Fruit fly (Drosophila melanogaster) whole organism: ENCODE results near the gene CG17929.

ENCODE experiments used
- CG8478 ChIP-seq: fragments of >200 bp; optimal IDR thresholded peaks from 2 replicates; lab custom pipeline; 2018; ENCODE audit warnings: inconsistent platforms
- Dll ChIP-seq: fragments of >200 bp; optimal IDR thresholded peaks from 2 replicates; lab custom pipeline; 2017
- EcR ChIP-seq, 2 experiments: fragments of >200 bp; optimal IDR thresholded peaks; 2 replicates each; lab custom pipeline; 2017; ENCODE audit warnings: missing biosample characterization in 2 of 2, missing genetic modification characterization in 2 of 2, missing genetic modification reagents in 2 of 2
- pan ChIP-seq: fragments of >200 bp; optimal IDR thresholded peaks from 2 replicates; lab custom pipeline; 2017
- psq ChIP-seq: fragments of >200 bp; optimal IDR thresholded peaks from 2 replicates; lab custom pipeline; 2017
- usp ChIP-seq: fragments of >200 bp; optimal IDR thresholded peaks from 2 replicates; lab custom pipeline; 2017; ENCODE audit warnings: missing biosample characterization, missing genetic modification characterization, mixed read lengths

The CG17929 gene

DNA sequence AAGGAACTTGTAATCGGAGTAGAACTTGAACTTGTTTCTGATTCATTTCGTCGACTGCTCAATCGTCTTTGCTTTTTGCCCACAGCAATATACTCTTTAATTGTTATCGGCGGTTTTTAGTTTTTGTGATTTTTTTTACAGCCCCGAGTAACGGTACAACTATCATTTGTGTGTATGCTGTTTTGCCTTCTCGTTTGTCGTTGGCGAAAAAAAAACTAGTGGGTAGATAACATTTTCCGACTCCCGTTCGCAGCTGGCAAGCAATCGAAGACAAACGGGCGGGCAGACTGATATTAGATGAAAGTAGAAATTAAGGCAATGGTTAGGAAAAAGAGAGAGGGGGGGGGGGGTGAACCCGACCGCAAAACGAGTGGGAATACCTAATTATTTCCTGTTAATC lies 37.4 kb upstream of the CG17929 start:
- no peak for TF ChIP-seq Dll (lab: Kevin White, UChicago)

DNA sequence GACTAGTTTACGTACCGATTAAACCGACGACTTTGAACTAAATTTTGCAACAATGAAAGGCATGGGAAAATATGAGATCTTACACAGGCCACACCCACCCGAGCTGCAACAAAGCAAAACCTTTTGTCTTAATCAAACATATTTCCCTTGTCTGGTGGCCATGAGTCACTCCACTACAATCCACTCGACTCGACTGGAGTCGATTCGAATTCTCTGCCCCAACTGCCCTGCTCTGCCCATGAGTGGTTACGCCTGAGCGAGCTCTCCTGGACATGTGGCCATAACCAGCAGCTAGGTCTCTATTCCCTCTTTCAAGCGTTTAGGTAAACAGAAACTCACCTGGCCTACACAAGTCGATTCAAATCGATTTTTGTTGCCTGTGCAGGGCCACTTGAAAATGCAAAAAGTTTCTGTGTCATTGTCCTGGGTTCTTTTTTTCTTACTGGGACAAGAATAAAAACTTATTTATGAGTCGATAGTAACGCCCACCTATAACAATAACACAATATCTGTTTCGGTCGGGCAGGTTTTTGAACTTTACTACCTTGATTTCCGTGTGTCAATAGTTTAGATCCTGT lies 36.5 kb upstream of the CG17929 start:
- TF ChIP-seq Dll (lab: Kevin White, UChicago): no peak
- TF ChIP-seq pan (lab: Kevin White, UChicago): no peak
- no peak for TF ChIP-seq EcR (GFP tag; optimal IDR thresholded peaks at IDR 0.05; lab: Kevin White, UChicago)
- no peak for TF ChIP-seq psq (lab: Kevin White, UChicago)
- no peak for TF ChIP-seq usp (GFP tag; lab: Kevin White, UChicago)
- no peak for TF ChIP-seq CG8478 (lab: Kevin White, UChicago)

DNA sequence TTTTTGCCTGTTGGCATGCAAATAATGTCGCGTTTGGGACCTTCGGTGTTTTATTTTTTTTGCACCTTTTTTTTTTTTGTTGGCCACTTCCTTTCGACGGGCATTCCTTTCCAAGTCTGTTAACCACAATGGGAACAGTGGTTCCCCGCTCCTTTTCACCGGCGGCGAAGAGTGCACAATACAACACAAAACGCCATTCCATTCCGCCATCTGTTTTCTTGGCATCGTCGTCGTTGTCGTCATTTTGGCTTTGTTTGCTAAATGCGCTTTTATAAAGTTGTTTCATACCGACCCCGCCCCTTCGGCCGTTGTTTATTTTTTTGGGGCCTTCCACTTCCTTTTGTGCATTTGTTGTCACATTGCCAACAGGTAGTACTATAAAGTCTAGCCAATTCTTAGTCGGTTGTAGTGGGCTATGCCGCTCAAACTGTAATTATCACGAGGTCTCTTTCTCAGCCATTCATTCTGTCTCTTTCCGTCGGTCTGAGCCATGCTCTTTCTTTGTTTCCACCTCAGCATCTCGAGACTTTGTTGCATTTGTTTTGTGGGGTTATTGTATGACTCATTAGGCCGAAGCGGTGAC lies 35.0 kb upstream of the CG17929 start:
- TF ChIP-seq EcR (GFP tag; optimal IDR thresholded peaks at IDR 0.05; lab: Kevin White, UChicago) (peak in 1 of 2 experiments; percentile 36), pan (lab: Kevin White, UChicago) (no peak)

DNA sequence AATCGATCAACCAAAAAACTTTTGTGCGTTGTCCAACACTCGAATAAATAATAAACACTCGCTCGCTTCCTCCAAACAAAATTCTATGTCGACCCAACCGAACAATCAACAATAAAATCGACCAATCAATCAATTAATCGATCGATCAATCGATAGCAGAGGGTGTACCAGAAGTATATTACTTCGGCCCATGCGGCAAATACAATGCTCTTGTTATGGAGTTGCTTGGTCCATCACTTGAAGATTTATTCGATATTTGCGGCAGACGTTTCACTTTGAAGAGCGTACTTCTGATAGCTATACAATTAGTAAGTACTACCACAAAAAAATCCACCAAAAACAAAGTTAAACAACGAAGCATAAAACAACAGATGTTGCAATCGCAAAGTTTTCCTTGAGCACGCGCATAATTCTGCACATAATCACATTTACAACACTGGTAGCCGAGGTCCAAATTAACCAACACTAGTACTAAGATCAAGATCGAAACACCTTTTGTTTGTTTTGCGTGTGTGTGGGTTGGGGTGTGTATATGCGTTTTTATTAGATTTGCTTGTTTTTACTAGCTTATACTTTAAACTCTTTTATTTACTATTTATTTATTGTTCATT lies 29.7 kb upstream of the CG17929 start:
- no peak for TF ChIP-seq usp (GFP tag; lab: Kevin White, UChicago)
- TF ChIP-seq EcR (GFP tag; optimal IDR thresholded peaks at IDR 0.05; lab: Kevin White, UChicago): no peak
- no peak for TF ChIP-seq CG8478 (lab: Kevin White, UChicago)
- no peak for TF ChIP-seq Dll (lab: Kevin White, UChicago)
- no peak for TF ChIP-seq psq (lab: Kevin White, UChicago)
- no peak for TF ChIP-seq pan (lab: Kevin White, UChicago)

DNA sequence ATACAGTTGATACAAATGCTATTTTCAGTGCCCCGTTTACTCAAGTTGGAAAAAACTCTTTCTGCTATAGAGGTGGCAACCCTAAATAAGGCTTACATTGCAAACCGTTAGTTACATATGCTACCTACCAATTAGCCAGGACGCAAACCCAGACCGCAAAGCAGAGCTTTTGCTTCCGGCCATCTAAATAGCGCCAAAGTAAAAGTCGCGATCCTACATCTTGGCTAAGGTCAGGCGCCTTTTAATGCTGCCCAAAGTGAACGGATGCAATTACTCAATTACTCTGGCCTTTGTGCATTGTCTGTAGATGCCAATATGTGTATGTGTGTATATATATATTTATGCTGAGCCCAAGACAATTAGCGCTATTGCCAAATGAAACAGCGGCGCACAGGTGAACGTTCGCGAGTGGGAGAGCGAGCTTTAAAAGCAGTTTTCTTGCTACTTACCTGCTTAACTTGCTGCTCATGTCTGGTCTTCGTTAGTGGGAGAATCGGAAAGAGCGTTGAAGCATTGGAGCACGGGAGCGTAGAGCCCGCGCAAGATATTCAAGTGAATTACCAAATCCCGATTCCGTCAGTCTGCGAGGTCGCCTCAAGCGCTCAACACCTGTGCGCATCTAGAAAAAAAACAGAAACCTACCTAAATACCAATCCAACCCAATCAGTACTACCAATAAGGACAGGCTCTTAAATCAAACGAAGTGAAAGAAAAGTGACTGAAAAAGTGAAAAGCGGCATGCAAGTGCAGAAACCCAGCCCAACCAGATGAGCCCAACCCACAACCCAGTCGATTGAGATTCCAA lies 19.9 kb upstream of the CG17929 start, which contains the start of gene Zip89B:
Zip89B (plus strand) TSS at position 574 of the 805 bp plus-strand sequence.
- peak in 1 of 2 experiments; percentile 59 for TF ChIP-seq EcR (GFP tag; optimal IDR thresholded peaks at IDR 0.05; lab: Kevin White, UChicago)
- TF ChIP-seq psq (lab: Kevin White, UChicago): no peak

DNA sequence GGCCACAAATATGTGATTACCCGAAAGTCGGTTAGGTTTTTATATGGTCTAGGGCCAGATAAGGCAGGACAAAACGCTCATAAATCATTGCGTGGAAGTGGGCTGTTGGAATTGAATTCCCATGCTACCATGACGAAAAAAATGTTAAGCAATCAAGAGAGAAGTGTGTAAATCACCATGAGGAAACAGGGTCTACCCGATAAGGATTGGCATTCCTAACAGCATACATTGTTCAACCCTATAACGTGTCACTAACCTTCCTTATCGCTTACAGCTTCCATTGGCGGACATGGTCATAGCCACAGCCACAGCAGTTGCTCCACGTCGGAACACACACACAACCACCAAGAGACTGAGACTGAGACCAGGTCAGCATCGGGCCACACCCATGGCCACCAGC lies 17.2 kb upstream of the CG17929 start:
- no peak for TF ChIP-seq psq (lab: Kevin White, UChicago)
- no peak for TF ChIP-seq EcR (GFP tag; optimal IDR thresholded peaks at IDR 0.05; lab: Kevin White, UChicago)
- no peak for TF ChIP-seq pan (lab: Kevin White, UChicago)
- no peak for TF ChIP-seq CG8478 (lab: Kevin White, UChicago)
- no peak for TF ChIP-seq Dll (lab: Kevin White, UChicago)
- no peak for TF ChIP-seq usp (GFP tag; lab: Kevin White, UChicago)

DNA sequence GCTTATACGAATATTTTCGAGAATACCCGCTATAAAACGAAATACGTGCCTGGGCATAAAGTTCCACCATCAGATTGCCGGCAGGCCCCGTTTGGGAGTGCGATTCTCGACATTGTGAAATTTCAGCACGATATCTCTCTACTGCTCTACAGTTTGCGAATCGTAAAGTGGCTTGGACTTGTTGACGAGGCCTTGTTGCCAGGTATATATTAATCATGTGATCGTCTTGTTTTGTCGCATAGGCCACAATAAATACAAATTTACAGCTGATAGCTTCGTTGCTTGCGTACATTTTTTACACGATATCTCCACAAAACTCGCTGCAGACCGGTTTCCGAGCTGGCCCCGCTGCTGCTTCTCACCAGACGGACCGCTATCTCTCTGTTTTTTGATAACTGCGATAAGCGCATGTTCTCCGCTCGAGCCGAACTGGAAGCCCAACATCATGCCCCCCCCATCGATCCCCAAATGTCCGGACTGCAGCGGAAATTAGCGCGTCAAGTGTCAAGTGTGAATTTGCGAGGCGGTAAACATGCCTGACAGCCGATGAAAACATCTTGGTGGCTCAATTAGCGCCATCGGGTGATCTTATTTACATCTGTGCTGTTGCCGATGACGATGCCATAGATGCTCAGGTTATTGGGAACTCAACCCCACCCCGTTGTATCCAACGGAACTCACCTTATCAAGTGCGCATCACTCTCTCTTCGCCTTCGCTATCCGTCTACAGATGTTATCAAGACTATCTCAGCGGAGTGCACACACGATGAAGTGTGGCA lies 15.8 kb upstream of the CG17929 start:
- TF ChIP-seq CG8478 (lab: Kevin White, UChicago) (no peak), pan (lab: Kevin White, UChicago) (no peak), usp (GFP tag; lab: Kevin White, UChicago) (no peak)

DNA sequence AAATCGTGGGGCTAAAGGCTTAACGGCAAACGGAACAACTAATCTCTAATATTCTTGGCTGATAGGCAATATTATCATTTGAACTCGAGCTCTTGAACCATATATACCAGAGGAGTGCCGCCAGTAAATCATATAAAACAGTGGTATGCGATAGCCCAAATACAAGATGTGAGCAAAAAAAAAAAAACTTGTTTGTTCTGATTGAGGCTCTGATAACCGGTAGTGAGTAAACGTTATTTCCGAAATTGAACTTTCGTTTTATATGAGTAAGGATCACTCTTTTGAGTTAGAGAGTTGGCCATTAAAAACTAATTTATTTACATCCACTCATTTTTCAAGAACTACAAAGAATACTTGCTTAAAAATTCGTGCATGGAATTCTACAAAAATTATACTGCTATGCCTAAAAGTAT lies 15.2 kb upstream of the CG17929 start:
- no peak for TF ChIP-seq CG8478 (lab: Kevin White, UChicago)
- no peak for TF ChIP-seq EcR (GFP tag; optimal IDR thresholded peaks at IDR 0.05; lab: Kevin White, UChicago)
- TF ChIP-seq usp (GFP tag; lab: Kevin White, UChicago): no peak
- no peak for TF ChIP-seq psq (lab: Kevin White, UChicago)
- TF ChIP-seq pan (lab: Kevin White, UChicago): no peak
- no peak for TF ChIP-seq Dll (lab: Kevin White, UChicago)

DNA sequence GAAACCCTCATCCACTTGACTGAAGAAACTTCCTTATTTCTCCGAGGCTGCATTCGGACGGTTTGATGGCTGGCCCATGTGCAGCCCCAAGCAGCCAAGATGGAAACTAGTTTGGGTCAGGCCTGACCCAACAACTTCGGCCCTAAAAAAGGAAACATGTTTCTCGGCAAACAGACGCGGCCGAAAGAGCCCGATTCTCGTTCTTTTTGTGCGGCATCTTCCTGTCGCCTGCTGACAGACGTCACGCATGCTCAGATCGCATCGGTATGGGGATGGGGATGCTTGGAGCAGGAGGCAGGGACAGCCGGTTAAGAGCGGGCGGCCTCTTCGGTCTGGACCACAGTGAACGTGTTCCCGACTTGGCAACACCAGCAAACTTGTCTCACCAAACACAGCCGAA lies 8.5 kb upstream of the CG17929 start:
- TF ChIP-seq CG8478 (lab: Kevin White, UChicago): no peak
- no peak for TF ChIP-seq EcR (GFP tag; optimal IDR thresholded peaks at IDR 0.05; lab: Kevin White, UChicago)
- TF ChIP-seq usp (GFP tag; lab: Kevin White, UChicago): no peak
- TF ChIP-seq pan (lab: Kevin White, UChicago): no peak
- no peak for TF ChIP-seq Dll (lab: Kevin White, UChicago)
- no peak for TF ChIP-seq psq (lab: Kevin White, UChicago)

DNA sequence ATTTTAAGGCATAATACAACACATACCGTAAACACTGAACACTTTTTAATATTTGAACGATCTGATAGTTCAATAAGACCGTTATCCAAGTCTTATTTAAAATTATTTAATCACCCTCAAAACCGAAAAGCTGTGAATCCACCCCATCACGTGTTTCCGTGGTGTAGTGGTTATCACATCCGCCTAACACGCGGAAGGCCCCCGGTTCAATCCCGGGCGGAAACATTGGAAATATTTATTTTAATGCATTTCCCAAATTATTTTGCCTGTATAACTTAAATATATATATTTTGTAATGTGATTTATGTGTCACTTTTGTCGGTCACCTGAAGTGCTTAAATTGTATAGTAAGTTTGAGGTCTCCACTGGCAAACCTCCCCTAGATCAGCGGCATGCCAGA lies 3.8 kb upstream of the CG17929 start, which contains the start of gene CG44044:
CG44044 (plus strand) TSS at position 301 of the 400 bp plus-strand sequence.
- no peak for TF ChIP-seq pan (lab: Kevin White, UChicago)
- no peak for TF ChIP-seq Dll (lab: Kevin White, UChicago)
- no peak for TF ChIP-seq EcR (GFP tag; optimal IDR thresholded peaks at IDR 0.05; lab: Kevin White, UChicago)

DNA sequence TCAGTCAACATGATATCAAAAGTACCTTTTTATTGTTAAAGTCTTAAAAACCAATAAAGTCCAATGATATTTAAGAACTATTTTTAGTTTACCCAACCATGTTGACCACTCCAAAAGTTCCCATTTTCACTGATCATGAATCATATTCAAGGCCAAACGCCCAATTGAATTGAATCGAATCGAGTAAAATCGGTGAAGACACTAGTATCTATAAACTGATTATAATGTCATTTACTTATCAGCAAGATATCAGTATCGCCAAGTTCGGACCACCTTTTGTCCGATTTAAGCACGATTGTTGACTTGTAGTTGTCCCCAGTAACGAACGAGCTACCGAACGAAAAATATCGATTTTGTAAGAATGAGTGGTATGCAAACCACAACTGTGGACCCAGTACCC lies 2.2 kb upstream of the CG17929 start, which contains the start of gene CG6901:
CG6901 (plus strand) TSS at position 323 of the 400 bp plus-strand sequence.
- no peak for TF ChIP-seq psq (lab: Kevin White, UChicago)
- no peak for TF ChIP-seq CG8478 (lab: Kevin White, UChicago)
- TF ChIP-seq EcR (GFP tag; optimal IDR thresholded peaks at IDR 0.05; lab: Kevin White, UChicago): no peak
- TF ChIP-seq Dll (lab: Kevin White, UChicago): no peak
- no peak for TF ChIP-seq usp (GFP tag; lab: Kevin White, UChicago)
- TF ChIP-seq pan (lab: Kevin White, UChicago): no peak
